Worm (Caenorhabditis elegans) whole organism, midembryonic: ENCODE measurements around the gene F58D2.4.

Experiments
- flt-1 ChIP-seq: fragments of 200-800 bp; sonication (Bioruptor generic); IDR thresholded peaks from 2 replicates; pipeline ENCODE4 v1.3.6; 2022; ENCODE audit warnings: missing genetic modification characterization, missing compliant biosample characterization
- klf-2 ChIP-seq: fragments of 200-800 bp; sonication (Bioruptor generic); conservative IDR thresholded peaks from 2 replicates; pipeline ENCODE4 v1.3.6; 2022; ENCODE audit warnings: missing genetic modification reagents, missing genetic modification characterization, missing compliant biosample characterization
- med-1 ChIP-seq: sonication (generic microtip); optimal IDR thresholded peaks from 2 replicates; lab custom pipeline; 2017; ENCODE audit warnings: missing genetic modification characterization, mild to moderate bottlenecking, missing compliant biosample characterization, antibody characterized with exemption, missing genetic modification reagents; ENCODE audit not compliant: insufficient read depth
- tab-1 ChIP-seq: fragments of 200-800 bp; sonication (Bioruptor generic); IDR thresholded peaks from 2 replicates; pipeline ENCODE4 v1.3.6; 2022; ENCODE audit warnings: missing genetic modification characterization, missing compliant biosample characterization
- ztf-23 ChIP-seq: fragments of 200-800 bp; sonication (Bioruptor generic); IDR thresholded peaks from 2 replicates; pipeline ENCODE4 v1.3.6; 2022; ENCODE audit warnings: missing genetic modification reagents, missing genetic modification characterization, missing compliant biosample characterization

DNA sequence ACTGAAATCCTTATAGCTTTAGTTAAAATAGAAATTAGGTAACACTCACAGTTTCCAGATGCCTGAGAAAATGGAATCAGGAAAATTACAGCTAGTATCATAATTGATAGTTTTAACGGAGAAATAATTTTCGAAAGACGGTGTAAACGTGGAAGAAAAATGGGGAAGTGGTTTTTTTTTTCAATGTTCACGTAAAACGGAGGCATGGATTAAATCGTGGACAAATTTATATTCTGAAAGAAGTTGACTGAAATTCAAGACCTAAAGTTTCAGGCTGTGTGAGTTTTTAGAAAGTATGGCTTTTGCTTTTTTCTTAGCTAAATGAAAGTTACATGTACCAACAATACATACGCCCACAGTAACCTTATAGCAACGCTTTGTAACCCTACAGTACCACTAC is 46.6 kb downstream of the F58D2.4 start, which contains the start of gene spe-43:
- no peak for TF ChIP-seq klf-2 (GFP tag; lab: Robert Waterston, UW)
- TF ChIP-seq flt-1 (GFP tag; lab: Robert Waterston, UW): no peak
- no peak for TF ChIP-seq med-1 (GFP tag; lab: Kevin White, UChicago)
- no peak for TF ChIP-seq ztf-23 (GFP tag; lab: Robert Waterston, UW)
- TF ChIP-seq tab-1 (GFP tag; lab: Robert Waterston, UW): no peak
